Worm (Caenorhabditis elegans) whole organism, early embryonic: Measurements from ENCODE around the gene srw-86.

Source experiments
- B0310.2 ChIP-seq: sonication (generic microtip); optimal IDR thresholded peaks from 2 replicates; lab custom pipeline; 2016; ENCODE audit warnings: mild to moderate bottlenecking, missing genetic modification characterization, missing compliant biosample characterization
- F13C5.2 ChIP-seq: sonication (generic microtip); optimal IDR thresholded peaks from 2 replicates; lab custom pipeline; 2017; ENCODE audit warnings: mild to moderate bottlenecking, missing genetic modification characterization, inconsistent platforms, missing compliant biosample characterization
- aly-1 ChIP-seq: sonication (generic microtip); optimal IDR thresholded peaks from 2 replicates; lab custom pipeline; 2016; ENCODE audit warnings: missing genetic modification characterization, missing compliant biosample characterization
- ama-1 ChIP-seq: fragments of 150-350 bp; optimal IDR thresholded peaks from 2 replicates; lab custom pipeline; 2014
- ceh-13 ChIP-seq: fragments of 200-800 bp; sonication (Bioruptor generic); optimal IDR thresholded peaks from 2 replicates; lab custom pipeline; 2018; ENCODE audit warnings: mild to moderate bottlenecking, missing genetic modification characterization, missing compliant biosample characterization
- ceh-36 ChIP-seq: sonication (generic microtip); optimal IDR thresholded peaks from 2 replicates; lab custom pipeline; 2016; ENCODE audit warnings: missing genetic modification characterization, inconsistent platforms, missing compliant biosample characterization
- flt-1 ChIP-seq: fragments of 200-800 bp; sonication (Bioruptor generic); IDR thresholded peaks from 2 replicates; pipeline ENCODE4 v1.3.6; 2022; ENCODE audit warnings: missing genetic modification characterization, missing compliant biosample characterization
- hnd-1 ChIP-seq: sonication (generic microtip); optimal IDR thresholded peaks from 2 replicates; lab custom pipeline; 2016; ENCODE audit warnings: missing genetic modification characterization, missing compliant biosample characterization
- pes-1 ChIP-seq: fragments of 200-800 bp; sonication (Bioruptor generic); IDR thresholded peaks from 2 replicates; pipeline ENCODE4 v1.3.6; 2022; ENCODE audit warnings: missing genetic modification reagents, missing genetic modification characterization, missing compliant biosample characterization
- tbx-11 ChIP-seq: fragments of 200-800 bp; sonication (Bioruptor generic); IDR thresholded peaks from 2 replicates; pipeline ENCODE4 v1.3.6; 2022; ENCODE audit warnings: missing genetic modification characterization, missing compliant biosample characterization
- tbx-37 ChIP-seq: fragments of 200-800 bp; sonication (Bioruptor generic); conservative IDR thresholded peaks from 2 replicates; pipeline ENCODE4 v1.3.6; 2022; ENCODE audit warnings: missing genetic modification reagents, missing genetic modification characterization, missing compliant biosample characterization

- no peak for TF ChIP-seq B0310.2 (tag; lab: Kevin White, UChicago)
- TF ChIP-seq ama-1 (lab: Kevin White, UChicago): no peak
- no peak for TF ChIP-seq pes-1 (GFP tag; lab: Robert Waterston, UW)
- TF ChIP-seq F13C5.2 (tag; lab: Kevin White, UChicago): no peak
- no peak for TF ChIP-seq tbx-37 (GFP tag; lab: Robert Waterston, UW)
- no peak for TF ChIP-seq hnd-1
- TF ChIP-seq aly-1 (tag; lab: Kevin White, UChicago): no peak
- TF ChIP-seq tbx-11: no peak
- no peak for TF ChIP-seq ceh-13 (GFP tag; lab: Kevin White, UChicago)
- no peak for TF ChIP-seq ceh-36 (tag; lab: Kevin White, UChicago)
- no peak for TF ChIP-seq flt-1 (GFP tag; lab: Robert Waterston, UW)
Observed at ce11 chrV:19391242-19391641, 9.3 kb downstream of the srw-86 start.
